Worm (Caenorhabditis elegans): ENCODE measurements around the gene plr-1.

The plr-1 gene

DNA sequence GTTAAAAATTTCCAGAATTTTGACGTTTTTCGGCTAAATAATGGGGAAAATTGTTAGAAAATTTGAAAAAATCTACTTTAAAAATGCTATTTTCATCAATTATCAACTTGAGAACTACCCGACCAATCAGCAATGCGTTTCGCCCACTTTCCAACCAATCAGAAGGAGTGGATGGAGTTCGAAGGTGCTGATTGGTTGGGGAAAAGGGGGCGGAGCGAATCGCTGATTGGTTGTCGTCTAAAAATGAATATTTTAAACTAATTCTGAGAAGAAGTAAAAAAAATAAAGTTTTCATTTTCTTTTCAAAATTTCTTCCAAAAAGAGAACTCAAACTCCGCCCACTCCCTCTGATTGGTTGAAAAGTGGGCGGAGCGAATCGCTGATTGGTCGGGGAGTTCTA lies 33.5 kb downstream of the plr-1 start:
- TF ChIP-seq ham-2 (GFP tag; optimal IDR thresholded peaks at IDR 0.05) (no peak), mls-2 (tag; optimal IDR thresholded peaks at IDR 0.05) (no peak), nhr-76 (tag; optimal IDR thresholded peaks at IDR 0.05) (no peak), M03D4.4 (tag; optimal IDR thresholded peaks at IDR 0.05) (no peak), ceh-43 (GFP tag; optimal IDR thresholded peaks at IDR 0.05) (no peak), mep-1 (tag; optimal IDR thresholded peaks at IDR 0.05) (no peak)

DNA sequence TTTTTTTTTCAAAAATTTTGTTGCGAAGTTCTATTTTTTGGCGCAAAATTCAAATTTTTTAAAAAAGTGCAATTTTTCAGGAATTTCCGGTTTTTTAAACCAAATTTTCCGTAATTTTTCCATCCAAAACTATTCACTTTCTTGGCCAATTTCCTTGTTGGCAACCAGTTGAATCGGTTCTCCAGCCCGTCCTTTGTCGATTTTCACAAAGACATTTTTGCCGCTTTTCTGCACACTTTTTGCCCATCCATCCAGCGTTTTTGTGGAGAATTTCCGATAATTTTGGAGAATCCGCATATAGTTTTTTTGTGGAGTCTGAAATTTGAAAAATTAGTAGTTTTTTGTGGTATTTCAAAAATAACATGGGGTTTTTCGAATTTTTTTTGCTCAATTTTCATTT lies 35.8 kb downstream of the plr-1 start:
- TF ChIP-seq tbx-8 (GFP tag; optimal IDR thresholded peaks at IDR 0.05), result no peak
- TF ChIP-seq unc-39 (tag; optimal IDR thresholded peaks at IDR 0.05), result no peak
- TF ChIP-seq nhr-12 (tag; optimal IDR thresholded peaks at IDR 0.05), result no peak
- TF ChIP-seq unc-120 (tag; optimal IDR thresholded peaks at IDR 0.05; ENCODE audit: poor library complexity, severe bottlenecking), result no peak

DNA sequence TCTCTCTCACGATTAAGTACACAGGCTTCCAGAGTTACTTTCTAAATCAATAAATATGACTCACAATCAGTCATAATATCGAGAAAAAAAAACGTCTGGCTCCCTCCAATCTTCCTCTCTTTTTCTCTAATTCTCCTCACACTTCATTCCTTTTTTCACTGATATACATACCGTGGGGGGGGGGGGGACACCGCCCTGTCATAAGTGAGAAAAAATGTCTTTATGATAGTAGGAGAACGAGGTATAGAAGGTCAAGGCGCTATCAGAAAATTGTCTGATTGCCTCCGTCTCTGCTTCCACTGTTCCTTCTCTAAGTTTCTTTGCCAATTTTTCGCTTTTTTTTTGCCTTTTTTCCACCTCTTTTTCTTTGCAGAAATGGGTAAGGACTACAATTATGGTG lies 39.8 kb downstream of the plr-1 start, which contains the start of gene Y66D12A.24:
Gene Y66D12A.24 (plus strand): TSS at position 370 of the 400 bp plus-strand sequence.
- TF ChIP-seq mab-5 (tag; optimal IDR thresholded peaks at IDR 0.05), result no peak
- no peak for TF ChIP-seq ceh-39 (tag; optimal IDR thresholded peaks at IDR 0.05)
- TF ChIP-seq ceh-83 (GFP tag; optimal IDR thresholded peaks at IDR 0.05), result no peak
- TF ChIP-seq unc-39 (tag; optimal IDR thresholded peaks at IDR 0.05), result no peak
- TF ChIP-seq sem-2 (GFP tag; optimal IDR thresholded peaks at IDR 0.05), result no peak
- TF ChIP-seq elt-3 (tag; optimal IDR thresholded peaks at IDR 0.05), result no peak

DNA sequence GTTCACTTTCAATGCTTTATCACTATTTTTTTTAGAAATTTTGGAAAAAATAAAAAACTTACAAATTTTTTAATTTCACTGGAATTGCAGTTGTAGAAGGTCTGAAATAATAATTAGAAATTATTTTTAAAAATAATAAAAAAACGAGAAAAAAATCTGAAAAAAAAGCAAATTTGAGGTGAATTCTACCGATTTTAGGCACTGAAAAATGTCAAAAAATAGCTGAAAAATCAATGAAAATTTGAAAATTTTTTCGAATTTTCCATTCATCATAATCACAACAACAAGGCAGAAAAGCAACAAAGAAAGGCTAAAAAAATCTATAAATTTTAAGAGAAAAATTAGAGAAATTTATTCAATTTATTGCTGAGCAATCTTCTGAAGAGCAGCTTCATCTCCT lies 44.0 kb downstream of the plr-1 start, which contains the start of gene nars-2:
Gene nars-2 (minus strand): TSS at position 101 of the 400 bp plus-strand sequence.
- TF ChIP-seq unc-62 (GFP tag; optimal IDR thresholded peaks at IDR 0.05), result no peak
- TF ChIP-seq ceh-83 (GFP tag; optimal IDR thresholded peaks at IDR 0.05), result no peak
- no peak for TF ChIP-seq M03D4.4 (tag; optimal IDR thresholded peaks at IDR 0.05)
- TF ChIP-seq ces-1 (GFP tag; optimal IDR thresholded peaks at IDR 0.05), result no peak
- TF ChIP-seq nhr-12 (tag; optimal IDR thresholded peaks at IDR 0.05), result no peak
- no peak for TF ChIP-seq zip-8 (tag; optimal IDR thresholded peaks at IDR 0.05)
- no peak for TF ChIP-seq unc-120 (tag; optimal IDR thresholded peaks at IDR 0.05; ENCODE audit: poor library complexity, severe bottlenecking)
- TF ChIP-seq mls-2 (tag; optimal IDR thresholded peaks at IDR 0.05), result no peak
- no peak for TF ChIP-seq nhr-2 (tag; optimal IDR thresholded peaks at IDR 0.05)
- no peak for TF ChIP-seq unc-39 (tag; optimal IDR thresholded peaks at IDR 0.05)
- no peak for TF ChIP-seq lin-32 (GFP tag; optimal IDR thresholded peaks at IDR 0.05)
- TF ChIP-seq lsy-2 (tag; optimal IDR thresholded peaks at IDR 0.05), result no peak
- TF ChIP-seq sptf-1 (tag; optimal IDR thresholded peaks at IDR 0.05), result no peak
- no peak for TF ChIP-seq nhr-28 (tag; optimal IDR thresholded peaks at IDR 0.05)
- TF ChIP-seq sem-2 (GFP tag; optimal IDR thresholded peaks at IDR 0.05), result no peak
- TF ChIP-seq ztf-11 (tag; optimal IDR thresholded peaks at IDR 0.05), result no peak
- no peak for TF ChIP-seq snpc-4 (tag; optimal IDR thresholded peaks at IDR 0.05)
- no peak for TF ChIP-seq nhr-76 (tag; optimal IDR thresholded peaks at IDR 0.05)

DNA sequence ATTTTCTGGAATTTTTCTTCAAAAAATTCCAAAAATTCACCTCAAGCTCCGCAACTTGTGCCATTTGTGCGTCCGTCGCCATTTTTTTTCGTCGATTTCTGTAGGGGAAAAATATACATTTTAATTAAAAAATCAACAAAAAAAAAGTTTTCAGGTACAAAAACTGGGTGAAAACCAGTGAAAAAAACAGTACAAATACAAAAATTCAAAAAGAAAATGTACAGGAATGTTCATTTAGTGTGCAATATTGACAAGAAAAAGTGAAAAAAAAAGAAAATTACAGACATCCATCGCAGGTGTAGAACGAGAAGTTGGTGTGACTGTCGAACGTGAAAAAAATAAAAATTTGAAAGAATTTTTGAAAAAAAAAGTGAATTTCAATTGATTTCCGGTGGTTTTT lies 46.1 kb downstream of the plr-1 start, which contains the start of gene tin-10:
Gene tin-10 (minus strand): TSS at position 101 of the 400 bp plus-strand sequence.
- TF ChIP-seq ham-2 (GFP tag; optimal IDR thresholded peaks at IDR 0.05), result no peak
- TF ChIP-seq ceh-43 (GFP tag; optimal IDR thresholded peaks at IDR 0.05), result no peak
- TF ChIP-seq mab-5 (tag; optimal IDR thresholded peaks at IDR 0.05), result no peak
- no peak for TF ChIP-seq nhr-76 (tag; optimal IDR thresholded peaks at IDR 0.05)
- no peak for TF ChIP-seq mls-2 (tag; optimal IDR thresholded peaks at IDR 0.05)
- TF ChIP-seq unc-62 (GFP tag; optimal IDR thresholded peaks at IDR 0.05), result no peak
- TF ChIP-seq lin-13 (tag; optimal IDR thresholded peaks at IDR 0.05), result no peak
- TF ChIP-seq bed-3 (GFP tag; optimal IDR thresholded peaks at IDR 0.05), result no peak
- TF ChIP-seq lsy-2 (tag; optimal IDR thresholded peaks at IDR 0.05), result no peak

DNA sequence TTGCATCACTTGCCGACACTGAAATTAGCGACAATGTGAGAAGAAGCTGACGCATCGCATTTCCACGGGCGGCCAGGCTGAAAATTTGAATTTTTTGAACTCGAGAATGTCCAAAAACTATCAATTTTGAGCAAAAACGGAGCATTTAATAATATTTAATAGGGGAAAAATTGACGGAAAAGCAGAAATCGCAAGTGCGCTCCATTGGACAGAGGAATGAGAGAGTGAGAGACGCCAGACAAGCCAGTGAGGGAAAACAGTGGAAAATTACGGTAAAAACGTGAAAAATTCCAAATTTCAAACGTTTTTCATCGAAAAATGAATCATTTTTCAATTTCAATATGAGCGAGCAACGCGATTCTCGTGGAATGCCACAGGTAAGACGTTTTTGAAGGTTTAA lies 48.5 kb downstream of the plr-1 start, which contains the start of the genes Y66D12A.21 and spe-6:
Gene Y66D12A.21 (minus strand): TSS at position 90 of the 400 bp plus-strand sequence.
Gene spe-6 (plus strand): TSS at position 276 of the 400 bp plus-strand sequence.
- TF ChIP-seq lsy-2 (tag; optimal IDR thresholded peaks at IDR 0.05), result no peak
- no peak for TF ChIP-seq ceh-43 (GFP tag; optimal IDR thresholded peaks at IDR 0.05)
- TF ChIP-seq unc-120 (tag; optimal IDR thresholded peaks at IDR 0.05; ENCODE audit: poor library complexity, severe bottlenecking), result no peak
- no peak for TF ChIP-seq cnd-1 (tag; optimal IDR thresholded peaks at IDR 0.05)
- no peak for TF ChIP-seq snpc-4 (tag; optimal IDR thresholded peaks at IDR 0.05)
- no peak for TF ChIP-seq nhr-2 (tag; optimal IDR thresholded peaks at IDR 0.05)
- TF ChIP-seq unc-39 (tag; optimal IDR thresholded peaks at IDR 0.05), result no peak
- peak; percentile 22 for TF ChIP-seq ces-1 (GFP tag; optimal IDR thresholded peaks at IDR 0.05)
- TF ChIP-seq M03D4.4 (tag; optimal IDR thresholded peaks at IDR 0.05), result no peak
- TF ChIP-seq nhr-76 (tag; optimal IDR thresholded peaks at IDR 0.05), result no peak
- no peak for TF ChIP-seq mls-2 (tag; optimal IDR thresholded peaks at IDR 0.05)
- peak; percentile 23 for TF ChIP-seq mep-1 (tag; optimal IDR thresholded peaks at IDR 0.05)
- TF ChIP-seq drap-1 (GFP tag; optimal IDR thresholded peaks at IDR 0.05), result no peak
